Worm (Caenorhabditis elegans): ENCODE results near the gene C45E5.1.

C45E5.1 gene

ce11 chrIV:5715341-5716112, 28.7 kb upstream of the C45E5.1 start:
- no peak for TF ChIP-seq ama-1 (optimal IDR thresholded peaks at IDR 0.05)
- TF ChIP-seq tra-4 (tag; optimal IDR thresholded peaks at IDR 0.05): no peak
- TF ChIP-seq flt-1 (GFP tag; IDR thresholded peaks at IDR 0.05): no peak
- TF ChIP-seq sea-1 (GFP tag; conservative IDR thresholded peaks at IDR 0.05): no peak

ce11 chrIV:5723659-5724058, 20.5 kb upstream of the C45E5.1 start:
- no peak for TF ChIP-seq scrt-1 (GFP tag; IDR thresholded peaks at IDR 0.05)
- no peak for TF ChIP-seq flt-1 (GFP tag; IDR thresholded peaks at IDR 0.05)
- TF ChIP-seq ceh-13 (GFP tag; optimal IDR thresholded peaks at IDR 0.05): no peak
- no peak for TF ChIP-seq B0310.2 (tag; optimal IDR thresholded peaks at IDR 0.05)
- TF ChIP-seq pes-1 (GFP tag; IDR thresholded peaks at IDR 0.05): no peak
- TF ChIP-seq tbx-11 (GFP tag; IDR thresholded peaks at IDR 0.05): no peak
- no peak for TF ChIP-seq ceh-36 (tag; optimal IDR thresholded peaks at IDR 0.05)
- TF ChIP-seq ets-7 (tag; optimal IDR thresholded peaks at IDR 0.05): no peak

- no peak for TF ChIP-seq pes-1 (GFP tag; IDR thresholded peaks at IDR 0.05)
- no peak for TF ChIP-seq hmg-4 (GFP tag; optimal IDR thresholded peaks at IDR 0.05)
- no peak for TF ChIP-seq flt-1 (GFP tag; IDR thresholded peaks at IDR 0.05)
- TF ChIP-seq ama-1 (optimal IDR thresholded peaks at IDR 0.05): no peak
- no peak for TF ChIP-seq tbx-11 (GFP tag; IDR thresholded peaks at IDR 0.05)
- TF ChIP-seq tbx-37 (GFP tag; conservative IDR thresholded peaks at IDR 0.05): no peak
- no peak for TF ChIP-seq F13C5.2 (tag; optimal IDR thresholded peaks at IDR 0.05)
- no peak for TF ChIP-seq sea-1 (GFP tag; conservative IDR thresholded peaks at IDR 0.05)
- no peak for TF ChIP-seq B0310.2 (tag; optimal IDR thresholded peaks at IDR 0.05)
- no peak for TF ChIP-seq hnd-1 (tag; optimal IDR thresholded peaks at IDR 0.05)
- no peak for TF ChIP-seq ceh-13 (GFP tag; optimal IDR thresholded peaks at IDR 0.05)
- no peak for TF ChIP-seq ceh-36 (tag; optimal IDR thresholded peaks at IDR 0.05)
- no peak for TF ChIP-seq aly-1 (tag; optimal IDR thresholded peaks at IDR 0.05)
- no peak for TF ChIP-seq ets-7 (tag; optimal IDR thresholded peaks at IDR 0.05)
- TF ChIP-seq hmbx-1 (tag; optimal IDR thresholded peaks at IDR 0.05): no peak
- no peak for TF ChIP-seq scrt-1 (GFP tag; IDR thresholded peaks at IDR 0.05)
- TF ChIP-seq tra-4 (tag; optimal IDR thresholded peaks at IDR 0.05): no peak
These were observed 18.9 kb upstream of the C45E5.1 start, which contains the start of gene H35B03.1 for ce11 chrIV:5725300-5725699. TSS of gene H35B03.1 (plus strand) at chrIV:5725600.

- TF ChIP-seq pes-1 (GFP tag; IDR thresholded peaks at IDR 0.05) (no peak), aly-1 (tag; optimal IDR thresholded peaks at IDR 0.05) (no peak), ceh-36 (tag; optimal IDR thresholded peaks at IDR 0.05) (no peak), B0310.2 (tag; optimal IDR thresholded peaks at IDR 0.05) (no peak), tbx-11 (GFP tag; IDR thresholded peaks at IDR 0.05) (no peak), hmg-4 (GFP tag; optimal IDR thresholded peaks at IDR 0.05) (no peak), flt-1 (GFP tag; IDR thresholded peaks at IDR 0.05) (no peak), tbx-37 (GFP tag; conservative IDR thresholded peaks at IDR 0.05) (no peak), ets-7 (tag; optimal IDR thresholded peaks at IDR 0.05) (no peak), ama-1 (optimal IDR thresholded peaks at IDR 0.05) (no peak)
These were observed 12.6 kb upstream of the C45E5.1 start, which contains the start of gene H35B03.2 for ce11 chrIV:5731597-5731996. TSS of gene H35B03.2 (minus strand) at chrIV:5731674.

- no peak for TF ChIP-seq ceh-36 (tag; optimal IDR thresholded peaks at IDR 0.05)
- no peak for TF ChIP-seq pes-1 (GFP tag; IDR thresholded peaks at IDR 0.05)
- TF ChIP-seq tbx-37 (GFP tag; conservative IDR thresholded peaks at IDR 0.05): no peak
- TF ChIP-seq ets-7 (tag; optimal IDR thresholded peaks at IDR 0.05): no peak
- no peak for TF ChIP-seq tra-4 (tag; optimal IDR thresholded peaks at IDR 0.05)
- TF ChIP-seq scrt-1 (GFP tag; IDR thresholded peaks at IDR 0.05): no peak
- TF ChIP-seq F13C5.2 (tag; optimal IDR thresholded peaks at IDR 0.05): no peak
- no peak for TF ChIP-seq aly-1 (tag; optimal IDR thresholded peaks at IDR 0.05)
- TF ChIP-seq ceh-13 (GFP tag; optimal IDR thresholded peaks at IDR 0.05): no peak
- TF ChIP-seq flt-1 (GFP tag; IDR thresholded peaks at IDR 0.05): no peak
- TF ChIP-seq hmbx-1 (tag; optimal IDR thresholded peaks at IDR 0.05): no peak
- TF ChIP-seq sea-1 (GFP tag; conservative IDR thresholded peaks at IDR 0.05): no peak
- TF ChIP-seq B0310.2 (tag; optimal IDR thresholded peaks at IDR 0.05): no peak
- TF ChIP-seq ama-1 (optimal IDR thresholded peaks at IDR 0.05): no peak
- no peak for TF ChIP-seq tbx-11 (GFP tag; IDR thresholded peaks at IDR 0.05)
- TF ChIP-seq hmg-4 (GFP tag; optimal IDR thresholded peaks at IDR 0.05): no peak
- no peak for TF ChIP-seq hnd-1 (tag; optimal IDR thresholded peaks at IDR 0.05)
These were observed 9.5 kb upstream of the C45E5.1 start, which contains the start of gene cpg-18 for ce11 chrIV:5734720-5735119. TSS of gene cpg-18 (plus strand) at chrIV:5735020.

ce11 chrIV:5741045-5741444, 3.2 kb upstream of the C45E5.1 start, which contains the start of gene chil-11:
TSS of gene chil-11 (plus strand) at chrIV:5741345.
- TF ChIP-seq aly-1 (tag; optimal IDR thresholded peaks at IDR 0.05) (no peak), B0310.2 (tag; optimal IDR thresholded peaks at IDR 0.05) (no peak), pes-1 (GFP tag; IDR thresholded peaks at IDR 0.05) (no peak), ama-1 (optimal IDR thresholded peaks at IDR 0.05) (no peak), hmg-4 (GFP tag; optimal IDR thresholded peaks at IDR 0.05) (no peak), ets-7 (tag; optimal IDR thresholded peaks at IDR 0.05) (no peak), tbx-11 (GFP tag; IDR thresholded peaks at IDR 0.05) (no peak), ceh-13 (GFP tag; optimal IDR thresholded peaks at IDR 0.05) (no peak), tra-4 (tag; optimal IDR thresholded peaks at IDR 0.05) (no peak), ceh-36 (tag; optimal IDR thresholded peaks at IDR 0.05) (no peak), hnd-1 (tag; optimal IDR thresholded peaks at IDR 0.05) (no peak), F13C5.2 (tag; optimal IDR thresholded peaks at IDR 0.05) (no peak), hmbx-1 (tag; optimal IDR thresholded peaks at IDR 0.05) (no peak), scrt-1 (GFP tag; IDR thresholded peaks at IDR 0.05) (no peak)

ce11 chrIV:5749874-5750273, 5.7 kb downstream of the C45E5.1 start:
- no peak for TF ChIP-seq scrt-1 (GFP tag; IDR thresholded peaks at IDR 0.05)
- TF ChIP-seq flt-1 (GFP tag; IDR thresholded peaks at IDR 0.05): no peak
- TF ChIP-seq ceh-36 (tag; optimal IDR thresholded peaks at IDR 0.05): no peak
